Worm (Caenorhabditis elegans) whole organism, mixed stage, embryonic: ENCODE data around the gene C06G3.8.

Experiments used
- M03D4.4 ChIP-seq: sonication (generic microtip); optimal IDR thresholded peaks from 2 replicates; lab custom pipeline; 2017; ENCODE audit warnings: mild to moderate bottlenecking, missing genetic modification characterization, missing compliant biosample characterization
- bed-3 ChIP-seq: fragments of 200-800 bp; sonication (Bioruptor generic); optimal IDR thresholded peaks from 3 replicates; lab custom pipeline; 2018; ENCODE audit warnings: mild to moderate bottlenecking, missing genetic modification characterization, moderate library complexity, missing compliant biosample characterization
- ceh-39 ChIP-seq: fragments of 150-350 bp; optimal IDR thresholded peaks from 2 replicates; lab custom pipeline; 2014; ENCODE audit warnings: missing biosample characterization, missing genetic modification characterization
- ceh-43 ChIP-seq: fragments of 200-800 bp; sonication (Bioruptor generic); optimal IDR thresholded peaks from 2 replicates; lab custom pipeline; 2018; ENCODE audit warnings: mild to moderate bottlenecking, missing genetic modification characterization, moderate library complexity, missing compliant biosample characterization
- ceh-83 ChIP-seq: fragments of 200-800 bp; sonication (Bioruptor generic); optimal IDR thresholded peaks from 2 replicates; lab custom pipeline; 2018; ENCODE audit warnings: mild to moderate bottlenecking, missing genetic modification characterization, missing compliant biosample characterization
- ces-1 ChIP-seq: fragments of 150-350 bp; optimal IDR thresholded peaks from 2 replicates; lab custom pipeline; 2014; ENCODE audit warnings: missing biosample characterization, missing genetic modification reagents, missing genetic modification characterization
- drap-1 ChIP-seq: fragments of 200-800 bp; sonication (Bioruptor generic); optimal IDR thresholded peaks from 3 replicates; lab custom pipeline; 2018; ENCODE audit warnings: mild to moderate bottlenecking, missing genetic modification characterization, missing compliant biosample characterization
- elt-1 ChIP-seq: sonication (generic microtip); optimal IDR thresholded peaks from 2 replicates; lab custom pipeline; 2017; ENCODE audit warnings: missing genetic modification characterization, mild to moderate bottlenecking, missing compliant biosample characterization, antibody characterized with exemption, moderate library complexity, borderline replicate concordance; ENCODE audit not compliant: insufficient read depth
- elt-3 ChIP-seq: fragments of 150-350 bp; optimal IDR thresholded peaks from 2 replicates; lab custom pipeline; 2014; ENCODE audit warnings: missing biosample characterization, missing genetic modification characterization
- flh-1 ChIP-seq: fragments of 200-800 bp; sonication (Bioruptor generic); optimal IDR thresholded peaks from 2 replicates; lab custom pipeline; 2018; ENCODE audit warnings: mild to moderate bottlenecking, missing genetic modification characterization, moderate library complexity, missing compliant biosample characterization
- hlh-1 ChIP-seq: fragments of 150-350 bp; optimal IDR thresholded peaks from 2 replicates; lab custom pipeline; 2014; ENCODE audit warnings: missing biosample characterization, missing genetic modification reagents, missing genetic modification characterization
- lin-13 ChIP-seq: fragments of 150-350 bp; optimal IDR thresholded peaks from 2 replicates; lab custom pipeline; 2014; ENCODE audit warnings: missing biosample characterization, missing genetic modification characterization
- lin-32 ChIP-seq: fragments of 200-800 bp; sonication (Bioruptor generic); optimal IDR thresholded peaks from 2 replicates; lab custom pipeline; 2018; ENCODE audit warnings: mild to moderate bottlenecking, missing genetic modification characterization, missing compliant biosample characterization
- lsy-2 ChIP-seq: fragments of 150-350 bp; optimal IDR thresholded peaks from 2 replicates; lab custom pipeline; 2014; ENCODE audit warnings: missing biosample characterization, missing genetic modification characterization
- mab-5 ChIP-seq: fragments of 150-350 bp; optimal IDR thresholded peaks from 2 replicates; lab custom pipeline; 2014; ENCODE audit warnings: missing biosample characterization, missing genetic modification characterization
- mep-1 ChIP-seq: fragments of 150-350 bp; optimal IDR thresholded peaks from 2 replicates; lab custom pipeline; 2017; ENCODE audit warnings: missing biosample characterization, missing genetic modification reagents, missing genetic modification characterization, inconsistent platforms
- mls-2 ChIP-seq: sonication (generic microtip); optimal IDR thresholded peaks from 2 replicates; lab custom pipeline; 2016; ENCODE audit warnings: mild to moderate bottlenecking, missing genetic modification characterization, moderate library complexity, missing compliant biosample characterization
- nhr-12 ChIP-seq: fragments of 150-350 bp; optimal IDR thresholded peaks from 2 replicates; lab custom pipeline; 2014; ENCODE audit warnings: missing biosample characterization, missing genetic modification characterization
- nhr-2 ChIP-seq: fragments of 150-350 bp; optimal IDR thresholded peaks from 2 replicates; lab custom pipeline; 2014; ENCODE audit warnings: missing biosample characterization, missing genetic modification characterization
- nhr-237 ChIP-seq: fragments of 150-350 bp; optimal IDR thresholded peaks from 2 replicates; lab custom pipeline; 2014; ENCODE audit warnings: missing biosample characterization, missing genetic modification characterization
- nhr-28 ChIP-seq: fragments of 150-350 bp; optimal IDR thresholded peaks from 2 replicates; lab custom pipeline; 2014; ENCODE audit warnings: missing biosample characterization, missing genetic modification characterization
- nhr-76 ChIP-seq: sonication (generic microtip); optimal IDR thresholded peaks from 2 replicates; lab custom pipeline; 2017; ENCODE audit warnings: missing biosample characterization, missing genetic modification characterization
- pha-4 ChIP-seq: fragments of 150-350 bp; optimal IDR thresholded peaks from 2 replicates; lab custom pipeline; 2018; ENCODE audit warnings: missing biosample characterization, missing genetic modification reagents, missing genetic modification characterization
- sem-2 ChIP-seq: fragments of 200-800 bp; sonication (Bioruptor generic); optimal IDR thresholded peaks from 2 replicates; lab custom pipeline; 2018; ENCODE audit warnings: mild to moderate bottlenecking, missing genetic modification characterization, missing compliant biosample characterization
- snpc-4 ChIP-seq: fragments of 150-350 bp; optimal IDR thresholded peaks from 2 replicates; lab custom pipeline; 2014; ENCODE audit warnings: missing biosample characterization, missing genetic modification characterization
- sptf-1 ChIP-seq: sonication (generic microtip); optimal IDR thresholded peaks from 2 replicates; lab custom pipeline; 2017; ENCODE audit warnings: mild to moderate bottlenecking, missing genetic modification characterization, moderate library complexity, missing compliant biosample characterization
- tbx-8 ChIP-seq: fragments of 200-800 bp; sonication (Bioruptor generic); optimal IDR thresholded peaks from 2 replicates; lab custom pipeline; 2018; ENCODE audit warnings: mild to moderate bottlenecking, missing genetic modification characterization, moderate library complexity, missing compliant biosample characterization
- unc-39 ChIP-seq: fragments of 150-350 bp; optimal IDR thresholded peaks from 2 replicates; lab custom pipeline; 2014; ENCODE audit warnings: missing biosample characterization, missing genetic modification characterization
- unc-62 ChIP-seq: fragments of 150-350 bp; optimal IDR thresholded peaks from 2 replicates; lab custom pipeline; 2014; ENCODE audit warnings: missing biosample characterization, missing genetic modification reagents, missing genetic modification characterization
- zip-8 ChIP-seq: fragments of 150-350 bp; optimal IDR thresholded peaks from 2 replicates; lab custom pipeline; 2014; ENCODE audit warnings: missing biosample characterization, missing genetic modification characterization

Gene C06G3.8

DNA sequence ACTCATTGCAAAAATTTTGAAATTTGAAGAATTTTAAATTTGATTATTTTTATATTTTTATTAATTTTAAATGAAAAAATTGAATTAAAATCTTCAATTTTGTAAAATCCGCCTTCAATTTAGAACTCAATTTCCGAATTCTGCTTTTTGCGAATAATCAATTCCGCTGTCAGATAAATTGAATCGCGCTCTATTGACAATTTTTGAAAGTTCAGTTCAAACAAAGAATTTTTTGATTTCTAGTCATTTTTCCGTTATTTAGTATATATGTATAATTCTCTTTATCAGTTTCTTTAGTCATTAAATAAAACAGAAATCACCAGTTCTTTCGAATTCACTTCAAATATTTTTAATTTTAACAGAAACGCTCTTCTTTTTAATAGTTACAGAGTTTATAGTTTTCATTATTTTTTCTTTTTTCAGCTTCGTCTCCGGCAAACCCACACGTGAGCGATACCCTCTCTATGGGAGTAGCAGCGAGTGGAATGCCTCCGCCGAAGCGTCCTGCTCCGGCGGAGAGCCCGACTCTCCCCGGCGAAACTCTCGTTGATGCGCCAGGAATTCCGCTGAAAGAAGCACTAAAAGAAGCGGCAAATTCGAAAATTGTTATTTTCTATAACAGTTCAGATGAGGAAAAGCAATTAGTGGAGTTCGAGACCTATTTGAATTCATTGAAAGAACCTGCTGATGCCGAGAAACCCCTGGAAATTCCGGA, 19.5 kb downstream of the C06G3.8 start:
- TF ChIP-seq mls-2 (tag; lab: Kevin White, UChicago), result no peak
- TF ChIP-seq mab-5 (tag; lab: Kevin White, UChicago), result no peak
- no peak for TF ChIP-seq unc-62 (GFP tag; lab: Kevin White, UChicago)
- TF ChIP-seq nhr-237 (tag; lab: Kevin White, UChicago), result no peak
- TF ChIP-seq M03D4.4, result no peak
- no peak for TF ChIP-seq flh-1 (GFP tag; lab: Kevin White, UChicago)
- TF ChIP-seq lin-13 (tag; lab: Kevin White, UChicago), result no peak
- no peak for TF ChIP-seq ceh-43 (GFP tag; lab: Kevin White, UChicago)
- no peak for TF ChIP-seq elt-1 (tag; lab: Kevin White, UChicago)
- TF ChIP-seq ceh-39 (tag; lab: Kevin White, UChicago), result no peak
- TF ChIP-seq nhr-2 (tag; lab: Kevin White, UChicago), result no peak
- TF ChIP-seq nhr-28 (tag; lab: Kevin White, UChicago), result no peak
- no peak for TF ChIP-seq pha-4
- TF ChIP-seq sem-2 (GFP tag; lab: Kevin White, UChicago), result no peak
- no peak for TF ChIP-seq lin-32 (GFP tag; lab: Kevin White, UChicago)
- TF ChIP-seq snpc-4, result no peak
- TF ChIP-seq drap-1 (GFP tag; lab: Kevin White, UChicago), result no peak
- no peak for TF ChIP-seq mep-1
- no peak for TF ChIP-seq nhr-12 (tag; lab: Kevin White, UChicago)

DNA sequence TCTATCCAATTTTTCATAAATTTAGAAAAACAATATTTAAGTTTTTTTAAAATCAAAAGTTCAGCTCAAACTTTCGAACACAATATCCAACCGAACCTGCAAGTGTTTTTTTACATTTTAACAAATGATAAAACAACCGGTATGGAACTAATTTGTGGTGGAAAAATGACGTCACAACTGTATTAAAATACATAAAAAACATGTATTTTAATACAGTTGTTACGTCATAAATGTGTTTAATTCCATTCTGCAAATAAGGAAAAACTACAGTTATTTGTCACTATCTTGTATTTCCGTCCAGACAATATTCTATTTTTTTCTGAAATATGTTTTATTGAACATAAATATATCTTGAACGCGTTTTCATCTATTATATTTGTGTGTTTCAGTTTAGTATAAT, 20.1 kb downstream of the C06G3.8 start:
- TF ChIP-seq zip-8 (tag; lab: Kevin White, UChicago) (peak; percentile 99), unc-62 (GFP tag; lab: Kevin White, UChicago) (no peak)

DNA sequence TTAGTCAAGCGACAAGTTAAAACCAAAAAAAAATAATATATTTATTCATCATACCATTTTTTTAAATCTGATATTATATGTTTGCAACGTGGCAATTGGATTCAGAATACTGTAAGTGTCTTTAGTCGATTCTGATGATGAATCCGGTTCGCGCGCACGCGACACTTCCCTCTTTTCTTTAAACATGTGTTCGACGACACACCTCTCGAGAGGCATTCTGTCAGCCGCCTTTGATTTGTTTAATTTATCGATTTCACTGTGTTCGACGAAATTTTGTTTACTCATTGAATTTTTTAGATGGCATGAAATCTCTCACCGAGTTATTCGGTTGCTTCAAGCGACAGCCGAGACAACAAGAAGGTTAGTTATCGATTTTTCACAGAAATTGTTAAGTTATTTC, 20.6 kb downstream of the C06G3.8 start, which contains the start of gene trxr-1:
Gene trxr-1 (plus strand): TSS at position 227 of the 400 bp plus-strand sequence.
- TF ChIP-seq ceh-83, result no peak
- TF ChIP-seq hlh-1 (tag; lab: Kevin White, UChicago), result peak; percentile 12

DNA sequence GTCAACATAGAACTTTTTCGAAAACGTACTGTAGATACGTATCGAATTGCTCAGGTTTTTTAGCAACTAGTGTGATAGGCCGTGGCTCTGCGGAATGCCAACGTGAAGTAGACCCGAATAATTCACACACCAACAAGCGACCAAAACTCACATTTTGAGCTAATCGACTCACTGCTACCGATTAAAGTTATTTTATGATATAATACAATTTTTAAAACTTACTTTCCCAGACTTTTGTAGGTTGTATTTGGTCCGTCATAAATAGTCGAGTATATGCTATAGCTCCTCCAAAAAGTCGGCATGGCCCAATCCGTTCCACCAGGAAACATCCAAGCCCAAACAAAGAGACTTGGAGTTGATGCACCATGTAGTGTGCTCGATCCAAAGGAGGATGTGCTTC, 21.5 kb downstream of the C06G3.8 start, which contains the start of gene C25A8.1:
Gene C25A8.1 (plus strand): TSS at position 301 of the 400 bp plus-strand sequence.
- no peak for TF ChIP-seq elt-1 (tag; lab: Kevin White, UChicago)
- no peak for TF ChIP-seq lin-32 (GFP tag; lab: Kevin White, UChicago)
- TF ChIP-seq, all 35 proteins: peak for 0

DNA sequence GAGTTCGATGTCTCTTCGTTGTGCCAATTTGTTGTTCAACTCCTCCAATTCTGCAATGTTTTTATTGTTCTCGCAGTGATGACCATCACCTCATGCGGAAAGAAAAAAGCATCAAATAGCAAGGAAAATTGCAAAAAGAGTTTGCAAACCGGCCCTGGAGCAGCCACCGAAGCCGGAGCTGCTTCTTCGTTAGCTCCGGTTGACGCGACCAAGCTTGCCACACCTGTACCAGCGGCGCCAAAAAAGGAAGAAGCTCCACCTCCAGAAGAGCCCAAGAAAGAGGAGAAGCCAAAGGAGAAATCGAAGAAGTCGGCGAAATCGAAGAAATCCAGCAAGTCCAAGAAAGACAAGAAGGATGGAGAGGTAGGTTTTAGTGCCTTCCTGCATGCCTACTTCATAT, 22.2 kb downstream of the C06G3.8 start:
- TF ChIP-seq pha-4, result no peak
- no peak for TF ChIP-seq mep-1
- TF ChIP-seq sptf-1, result no peak
- no peak for TF ChIP-seq ces-1 (GFP tag; lab: Kevin White, UChicago)
- no peak for TF ChIP-seq elt-3 (tag; lab: Kevin White, UChicago)
- no peak for TF ChIP-seq nhr-28 (tag; lab: Kevin White, UChicago)
- TF ChIP-seq tbx-8 (GFP tag; lab: Kevin White, UChicago), result no peak
- no peak for TF ChIP-seq hlh-1 (tag; lab: Kevin White, UChicago)
- no peak for TF ChIP-seq nhr-76
- TF ChIP-seq flh-1 (GFP tag; lab: Kevin White, UChicago), result no peak
- no peak for TF ChIP-seq lin-32 (GFP tag; lab: Kevin White, UChicago)
- TF ChIP-seq ceh-43 (GFP tag; lab: Kevin White, UChicago), result no peak

DNA sequence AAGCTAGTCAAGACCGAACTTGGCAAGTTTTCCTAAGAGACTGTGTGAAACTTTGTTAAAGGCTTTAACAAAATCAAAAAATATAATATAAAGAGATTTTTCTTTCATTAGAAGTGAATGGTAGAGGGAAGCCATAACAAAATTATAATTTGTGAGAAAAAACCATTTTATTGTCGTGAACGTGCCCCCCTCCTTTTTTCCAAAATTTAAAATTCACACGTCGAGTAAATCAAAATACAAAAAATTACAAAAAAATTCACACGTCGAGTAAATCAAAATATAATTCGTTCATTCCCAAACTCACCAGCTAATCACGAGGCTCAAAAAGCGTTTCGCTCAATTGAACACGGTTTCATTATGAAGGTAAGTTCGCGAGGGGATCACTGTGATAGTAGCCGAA, 22.8 kb downstream of the C06G3.8 start, which contains the start of gene C25A8.2:
Gene C25A8.2 (plus strand): TSS at position 301 of the 400 bp plus-strand sequence.
- no peak for TF ChIP-seq unc-39 (tag; lab: Kevin White, UChicago)
- no peak for TF ChIP-seq elt-1 (tag; lab: Kevin White, UChicago)
- TF ChIP-seq bed-3, result no peak
- TF ChIP-seq lsy-2 (tag; lab: Kevin White, UChicago), result no peak
- TF ChIP-seq mab-5 (tag; lab: Kevin White, UChicago), result no peak
- no peak for TF ChIP-seq lin-32 (GFP tag; lab: Kevin White, UChicago)
- no peak for TF ChIP-seq hlh-1 (tag; lab: Kevin White, UChicago)
- TF ChIP-seq M03D4.4, result no peak
- no peak for TF ChIP-seq snpc-4
- no peak for TF ChIP-seq unc-62 (GFP tag; lab: Kevin White, UChicago)
- TF ChIP-seq ces-1 (GFP tag; lab: Kevin White, UChicago), result no peak
